Worm (Caenorhabditis elegans): ENCODE measurements around the gene nhr-137.

DNA sequence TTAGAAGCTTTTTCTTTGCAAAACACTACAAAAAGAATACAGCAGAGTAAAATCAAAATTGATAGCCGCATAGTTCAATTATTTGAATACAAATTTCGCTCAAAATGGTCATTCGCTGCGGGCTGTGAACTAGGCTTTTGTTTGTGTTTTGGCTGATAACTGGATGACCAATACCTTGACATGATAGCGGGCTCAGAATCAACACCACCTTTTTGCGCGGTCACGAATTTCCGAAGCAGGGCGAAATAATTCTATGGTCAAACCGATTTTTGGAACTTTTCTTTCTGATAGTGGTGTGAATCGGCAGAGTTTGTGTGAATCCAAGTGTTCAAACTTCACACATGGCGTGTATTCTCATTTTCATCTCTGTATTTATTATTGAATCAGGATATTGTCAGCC lies 29.5 kb upstream of the nhr-137 start, which contains the start of the genes F38B6.7 and F38B6.2:
- TF ChIP-seq ama-1 (optimal IDR thresholded peaks at IDR 0.05) (no peak), tra-4 (tag; optimal IDR thresholded peaks at IDR 0.05) (no peak), pes-1 (GFP tag; IDR thresholded peaks at IDR 0.05) (no peak), flt-1 (GFP tag; IDR thresholded peaks at IDR 0.05) (no peak), tbx-37 (GFP tag; conservative IDR thresholded peaks at IDR 0.05) (no peak), hmg-4 (GFP tag; optimal IDR thresholded peaks at IDR 0.05) (no peak)

All from whole organism, early embryonic.